Worm (Caenorhabditis elegans) whole organism, mixed stage, embryonic: ENCODE data around the gene gst-30.
"Not testable (repeated sequence)": the region's sequence is repeated elsewhere in the genome, so short reads cannot be mapped to it uniquely, and the experiment has no call there.

ENCODE experiments used
- blmp-1 ChIP-seq: fragments of 150-350 bp; optimal IDR thresholded peaks from 2 replicates; lab custom pipeline; 2014; ENCODE audit warnings: missing biosample characterization, missing genetic modification characterization
- elt-3 ChIP-seq: fragments of 150-350 bp; optimal IDR thresholded peaks from 2 replicates; lab custom pipeline; 2014; ENCODE audit warnings: missing biosample characterization, missing genetic modification characterization
- lin-13 ChIP-seq: fragments of 150-350 bp; optimal IDR thresholded peaks from 2 replicates; lab custom pipeline; 2014; ENCODE audit warnings: missing biosample characterization, missing genetic modification characterization
- mls-2 ChIP-seq: sonication (generic microtip); optimal IDR thresholded peaks from 2 replicates; lab custom pipeline; 2016; ENCODE audit warnings: mild to moderate bottlenecking, missing genetic modification characterization, moderate library complexity, missing compliant biosample characterization
- nhr-2 ChIP-seq: fragments of 150-350 bp; optimal IDR thresholded peaks from 2 replicates; lab custom pipeline; 2014; ENCODE audit warnings: missing biosample characterization, missing genetic modification characterization
- snpc-4 ChIP-seq: fragments of 150-350 bp; optimal IDR thresholded peaks from 2 replicates; lab custom pipeline; 2014; ENCODE audit warnings: missing biosample characterization, missing genetic modification characterization
- sptf-1 ChIP-seq: sonication (generic microtip); optimal IDR thresholded peaks from 2 replicates; lab custom pipeline; 2017; ENCODE audit warnings: mild to moderate bottlenecking, missing genetic modification characterization, moderate library complexity, missing compliant biosample characterization
- unc-39 ChIP-seq: fragments of 150-350 bp; optimal IDR thresholded peaks from 2 replicates; lab custom pipeline; 2014; ENCODE audit warnings: missing biosample characterization, missing genetic modification characterization
- unc-62 ChIP-seq: fragments of 150-350 bp; optimal IDR thresholded peaks from 2 replicates; lab custom pipeline; 2014; ENCODE audit warnings: missing biosample characterization, missing genetic modification reagents, missing genetic modification characterization

DNA sequence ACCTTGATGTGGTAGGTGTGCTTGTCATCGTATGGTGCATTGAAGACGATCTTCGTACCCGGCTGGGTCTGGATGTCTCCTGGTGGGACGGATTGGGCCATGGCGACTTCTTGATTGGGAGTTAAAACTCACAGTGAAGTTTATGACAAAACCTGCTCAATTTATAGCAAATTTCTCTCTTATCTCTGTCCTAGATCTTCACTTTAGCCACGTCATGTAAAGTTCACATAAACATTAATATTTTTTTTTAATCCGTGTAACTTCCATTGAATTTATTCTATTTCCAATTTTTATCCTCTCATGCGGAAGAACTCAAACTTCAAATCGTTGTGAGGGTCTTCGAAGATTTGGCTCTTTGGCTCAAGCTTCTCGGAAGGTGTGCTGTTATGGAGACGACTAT is 18.4 kb downstream of the gst-30 start, which contains the start of gene msp-31:
- not testable (repeated sequence) for TF ChIP-seq mls-2 (tag; lab: Kevin White, UChicago); nhr-2 (tag; lab: Kevin White, UChicago); unc-39 (tag; lab: Kevin White, UChicago); unc-62 (GFP tag; lab: Kevin White, UChicago); sptf-1 (tag; lab: Kevin White, UChicago); snpc-4 (tag; lab: Kevin White, UChicago); lin-13 (tag; lab: Kevin White, UChicago); elt-3; blmp-1 (tag; lab: Kevin White, UChicago)
